Worm (Caenorhabditis elegans): ENCODE measurements around the gene pfas-1.

Gene pfas-1

ce11 chrIII:4612334-4612953 lies 30.7 kb downstream of the pfas-1 start, which contains the start of gene sel-2:
Gene sel-2 (minus strand): TSS chrIII:4612384.
- TF ChIP-seq cog-1 (tag; optimal IDR thresholded peaks at IDR 0.05) (no peak), ref-1 (GFP tag; conservative IDR thresholded peaks at IDR 0.05) (no peak), ztf-23 (GFP tag; IDR thresholded peaks at IDR 0.05) (no peak), T22C8.4 (GFP tag; IDR thresholded peaks at IDR 0.05) (no peak), flt-1 (GFP tag; IDR thresholded peaks at IDR 0.05) (no peak), ztf-29 (GFP tag; IDR thresholded peaks at IDR 0.05) (no peak), tab-1 (GFP tag; IDR thresholded peaks at IDR 0.05) (no peak), med-1 (GFP tag; optimal IDR thresholded peaks at IDR 0.05; ENCODE audit: insufficient read depth) (no peak), klf-2 (GFP tag; conservative IDR thresholded peaks at IDR 0.05) (no peak)

ce11 chrIII:4603837-4604236 lies 39.3 kb downstream of the pfas-1 start:
- no peak for TF ChIP-seq med-1 (GFP tag; optimal IDR thresholded peaks at IDR 0.05; ENCODE audit: insufficient read depth)
- TF ChIP-seq cog-1 (tag; optimal IDR thresholded peaks at IDR 0.05) = no peak
- TF ChIP-seq ztf-23 (GFP tag; IDR thresholded peaks at IDR 0.05) = no peak
- no peak for TF ChIP-seq ztf-29 (GFP tag; IDR thresholded peaks at IDR 0.05)
- no peak for TF ChIP-seq T22C8.4 (GFP tag; IDR thresholded peaks at IDR 0.05)

ce11 chrIII:4601286-4601685 lies 41.8 kb downstream of the pfas-1 start:
- TF ChIP-seq cog-1 (tag; optimal IDR thresholded peaks at IDR 0.05) = no peak
- no peak for TF ChIP-seq ref-1 (GFP tag; conservative IDR thresholded peaks at IDR 0.05)
- no peak for TF ChIP-seq T22C8.4 (GFP tag; IDR thresholded peaks at IDR 0.05)
- TF ChIP-seq flt-1 (GFP tag; IDR thresholded peaks at IDR 0.05) = no peak
- no peak for TF ChIP-seq tab-1 (GFP tag; IDR thresholded peaks at IDR 0.05)
- TF ChIP-seq klf-2 (GFP tag; conservative IDR thresholded peaks at IDR 0.05) = no peak
- no peak for TF ChIP-seq ztf-29 (GFP tag; IDR thresholded peaks at IDR 0.05)
- TF ChIP-seq med-1 (GFP tag; optimal IDR thresholded peaks at IDR 0.05; ENCODE audit: insufficient read depth) = no peak
- no peak for TF ChIP-seq ztf-23 (GFP tag; IDR thresholded peaks at IDR 0.05)

- TF ChIP-seq klf-2 (GFP tag; conservative IDR thresholded peaks at IDR 0.05) = no peak
These were observed 42.9 kb downstream of the pfas-1 start, which contains the start of gene mab-21 for ce11 chrIII:4600139-4600762. Gene mab-21 (plus strand): TSS chrIII:4600753.

ce11 chrIII:4595771-4596227 lies 47.3 kb downstream of the pfas-1 start, which contains the start of gene asb-1:
Gene asb-1 (minus strand): TSS chrIII:4595821.
- no peak for TF ChIP-seq tab-1 (GFP tag; IDR thresholded peaks at IDR 0.05)
- TF ChIP-seq ztf-29 (GFP tag; IDR thresholded peaks at IDR 0.05) = no peak
- TF ChIP-seq flt-1 (GFP tag; IDR thresholded peaks at IDR 0.05) = no peak
- TF ChIP-seq klf-2 (GFP tag; conservative IDR thresholded peaks at IDR 0.05) = no peak
- TF ChIP-seq cog-1 (tag; optimal IDR thresholded peaks at IDR 0.05) = no peak
- TF ChIP-seq ztf-23 (GFP tag; IDR thresholded peaks at IDR 0.05) = no peak
- no peak for TF ChIP-seq T22C8.4 (GFP tag; IDR thresholded peaks at IDR 0.05)
- TF ChIP-seq ref-1 (GFP tag; conservative IDR thresholded peaks at IDR 0.05) = no peak
- no peak for TF ChIP-seq med-1 (GFP tag; optimal IDR thresholded peaks at IDR 0.05; ENCODE audit: insufficient read depth)

ce11 chrIII:4594762-4595523 lies 48.2 kb downstream of the pfas-1 start:
- no peak for TF ChIP-seq T22C8.4 (GFP tag; IDR thresholded peaks at IDR 0.05)
- no peak for TF ChIP-seq flt-1 (GFP tag; IDR thresholded peaks at IDR 0.05)
- no peak for TF ChIP-seq tab-1 (GFP tag; IDR thresholded peaks at IDR 0.05)
- no peak for TF ChIP-seq klf-2 (GFP tag; conservative IDR thresholded peaks at IDR 0.05)
- TF ChIP-seq cog-1 (tag; optimal IDR thresholded peaks at IDR 0.05) = no peak
- no peak for TF ChIP-seq ref-1 (GFP tag; conservative IDR thresholded peaks at IDR 0.05)
- TF ChIP-seq ztf-29 (GFP tag; IDR thresholded peaks at IDR 0.05) = no peak
- no peak for TF ChIP-seq ztf-23 (GFP tag; IDR thresholded peaks at IDR 0.05)
- TF ChIP-seq med-1 (GFP tag; optimal IDR thresholded peaks at IDR 0.05; ENCODE audit: insufficient read depth) = no peak

- TF ChIP-seq T22C8.4 (GFP tag; IDR thresholded peaks at IDR 0.05) = no peak
- TF ChIP-seq ztf-29 (GFP tag; IDR thresholded peaks at IDR 0.05) = no peak
- TF ChIP-seq ztf-23 (GFP tag; IDR thresholded peaks at IDR 0.05) = no peak
- TF ChIP-seq flt-1 (GFP tag; IDR thresholded peaks at IDR 0.05) = no peak
- no peak for TF ChIP-seq ref-1 (GFP tag; conservative IDR thresholded peaks at IDR 0.05)
- no peak for TF ChIP-seq klf-2 (GFP tag; conservative IDR thresholded peaks at IDR 0.05)
- TF ChIP-seq cog-1 (tag; optimal IDR thresholded peaks at IDR 0.05) = no peak
- TF ChIP-seq med-1 (GFP tag; optimal IDR thresholded peaks at IDR 0.05; ENCODE audit: insufficient read depth) = no peak
- TF ChIP-seq tab-1 (GFP tag; IDR thresholded peaks at IDR 0.05) = no peak
These were observed 48.8 kb downstream of the pfas-1 start, which contains the start of gene apc-11 for ce11 chrIII:4594324-4594723. Gene apc-11 (minus strand): TSS chrIII:4594424.

ce11 chrIII:4593098-4593697 lies 49.9 kb downstream of the pfas-1 start, which contains the start of gene erh-2:
Gene erh-2 (plus strand): TSS chrIII:4593231.
- TF ChIP-seq ztf-23 (GFP tag; IDR thresholded peaks at IDR 0.05) = no peak
- TF ChIP-seq flt-1 (GFP tag; IDR thresholded peaks at IDR 0.05) = no peak
- TF ChIP-seq tab-1 (GFP tag; IDR thresholded peaks at IDR 0.05) = no peak
- TF ChIP-seq klf-2 (GFP tag; conservative IDR thresholded peaks at IDR 0.05) = no peak
- no peak for TF ChIP-seq ztf-29 (GFP tag; IDR thresholded peaks at IDR 0.05)
- no peak for TF ChIP-seq T22C8.4 (GFP tag; IDR thresholded peaks at IDR 0.05)
- no peak for TF ChIP-seq med-1 (GFP tag; optimal IDR thresholded peaks at IDR 0.05; ENCODE audit: insufficient read depth)
- no peak for TF ChIP-seq cog-1 (tag; optimal IDR thresholded peaks at IDR 0.05)
- TF ChIP-seq ref-1 (GFP tag; conservative IDR thresholded peaks at IDR 0.05) = no peak

ce11 chrIII:4587177-4587576 lies 55.9 kb downstream of the pfas-1 start, which contains the start of the genes F35G12.7 and smc-4:
Gene F35G12.7 (minus strand): TSS chrIII:4587330.
Gene smc-4 (plus strand): TSS chrIII:4587501.
- TF ChIP-seq ztf-23 (GFP tag; IDR thresholded peaks at IDR 0.05) = peak; percentile 34; the same call in 1 of the 2 replicates
- TF ChIP-seq T22C8.4 (GFP tag; IDR thresholded peaks at IDR 0.05) = 0 out of 2 replicates have a peak, but pooled peaks have one; percentile 20
- TF ChIP-seq klf-2 (GFP tag; conservative IDR thresholded peaks at IDR 0.05) = no peak
